Worm (Caenorhabditis elegans) whole organism, early embryonic: ENCODE results near the gene sorb-1.

Experiments used
- B0310.2 ChIP-seq: sonication (generic microtip); optimal IDR thresholded peaks from 2 replicates; lab custom pipeline; 2016; ENCODE audit warnings: mild to moderate bottlenecking, missing genetic modification characterization, missing compliant biosample characterization
- aly-1 ChIP-seq: sonication (generic microtip); optimal IDR thresholded peaks from 2 replicates; lab custom pipeline; 2016; ENCODE audit warnings: missing genetic modification characterization, missing compliant biosample characterization
- ama-1 ChIP-seq: fragments of 150-350 bp; optimal IDR thresholded peaks from 2 replicates; lab custom pipeline; 2014
- ceh-13 ChIP-seq: fragments of 200-800 bp; sonication (Bioruptor generic); optimal IDR thresholded peaks from 2 replicates; lab custom pipeline; 2018; ENCODE audit warnings: mild to moderate bottlenecking, missing genetic modification characterization, missing compliant biosample characterization
- ceh-36 ChIP-seq: sonication (generic microtip); optimal IDR thresholded peaks from 2 replicates; lab custom pipeline; 2016; ENCODE audit warnings: missing genetic modification characterization, inconsistent platforms, missing compliant biosample characterization
- flt-1 ChIP-seq: fragments of 200-800 bp; sonication (Bioruptor generic); IDR thresholded peaks from 2 replicates; pipeline ENCODE4 v1.3.6; 2022; ENCODE audit warnings: missing genetic modification characterization, missing compliant biosample characterization
- hmg-4 ChIP-seq: fragments of 200-800 bp; sonication (Bioruptor generic); optimal IDR thresholded peaks from 2 replicates; lab custom pipeline; 2018; ENCODE audit warnings: mild to moderate bottlenecking, missing genetic modification characterization, missing compliant biosample characterization
- pes-1 ChIP-seq: fragments of 200-800 bp; sonication (Bioruptor generic); IDR thresholded peaks from 2 replicates; pipeline ENCODE4 v1.3.6; 2022; ENCODE audit warnings: missing genetic modification reagents, missing genetic modification characterization, missing compliant biosample characterization
- scrt-1 ChIP-seq: fragments of 200-800 bp; sonication (Bioruptor generic); IDR thresholded peaks from 2 replicates; pipeline ENCODE4 v1.3.6; 2022; ENCODE audit warnings: missing genetic modification characterization, missing compliant biosample characterization
- sea-1 ChIP-seq: fragments of 200-800 bp; sonication (Bioruptor generic); conservative IDR thresholded peaks from 2 replicates; pipeline ENCODE4 v1.3.6; 2022; ENCODE audit warnings: missing genetic modification characterization, missing compliant biosample characterization
- tra-4 ChIP-seq: sonication (generic microtip); optimal IDR thresholded peaks from 2 replicates; lab custom pipeline; 2017; ENCODE audit warnings: missing genetic modification characterization, missing compliant biosample characterization

- TF ChIP-seq flt-1 (GFP tag; lab: Robert Waterston, UW): no peak
- no peak for TF ChIP-seq ama-1 (lab: Kevin White, UChicago)
- no peak for TF ChIP-seq B0310.2
- TF ChIP-seq ceh-13 (GFP tag; lab: Kevin White, UChicago): no peak
- no peak for TF ChIP-seq ceh-36 (tag; lab: Kevin White, UChicago)
- TF ChIP-seq aly-1 (tag; lab: Kevin White, UChicago): no peak
- no peak for TF ChIP-seq scrt-1
- no peak for TF ChIP-seq sea-1 (GFP tag; lab: Robert Waterston, UW)
- TF ChIP-seq pes-1: no peak
- no peak for TF ChIP-seq tra-4
- no peak for TF ChIP-seq hmg-4 (GFP tag; lab: Kevin White, UChicago)
These were observed 36.6 kb downstream of the sorb-1 start, which contains the start of gene icap-1 for ce11 chrIV:13786690-13787089.
